Fruit fly (Drosophila melanogaster) whole organism, embryonic: ENCODE measurements around the gene Cad99C.

Experiments
- Aef1 ChIP-seq: fragments of 200-800 bp; sonication (Bioruptor generic); IDR thresholded peaks from 3 replicates; pipeline ENCODE4 v1.3.6; 2022; ENCODE audit warnings: missing biosample characterization, missing genetic modification characterization
- Atf3 ChIP-seq: fragments of 200-800 bp; sonication (Bioruptor generic); optimal IDR thresholded peaks from 3 replicates; lab custom pipeline; 2016; ENCODE audit warnings: missing biosample characterization, missing genetic modification characterization
- BEAF-32 ChIP-seq: fragments of 200-800 bp; sonication (Bioruptor generic); optimal IDR thresholded peaks from 3 replicates; lab custom pipeline; 2017; ENCODE audit warnings: missing biosample characterization, missing genetic modification characterization, mild to moderate bottlenecking, moderate library complexity, missing genetic modification reagents
- CG10209 ChIP-seq: fragments of 200-800 bp; sonication (Bioruptor generic); optimal IDR thresholded peaks from 3 replicates; lab custom pipeline; 2017; ENCODE audit warnings: missing biosample characterization, mild to moderate bottlenecking, missing genetic modification characterization, missing genetic modification reagents
- CG10366 ChIP-seq: fragments of 200-800 bp; sonication (Bioruptor generic); IDR thresholded peaks from 2 replicates; pipeline ENCODE4 v1.3.6; 2022; ENCODE audit warnings: missing biosample characterization, missing genetic modification characterization
- CG11398 ChIP-seq: fragments of 200-800 bp; sonication (Bioruptor generic); optimal IDR thresholded peaks from 2 replicates; lab custom pipeline; 2016; ENCODE audit warnings: missing biosample characterization, missing genetic modification characterization
- CG12071 ChIP-seq: fragments of 200-800 bp; sonication (Bioruptor generic); optimal IDR thresholded peaks from 3 replicates; lab custom pipeline; 2018; ENCODE audit warnings: missing biosample characterization, mild to moderate bottlenecking, missing genetic modification characterization
- CG1233 ChIP-seq: fragments of 200-800 bp; sonication (Bioruptor generic); optimal IDR thresholded peaks from 4 replicates; lab custom pipeline; 2018; ENCODE audit warnings: missing biosample characterization, mild to moderate bottlenecking, missing genetic modification characterization
- CG13624 ChIP-seq: fragments of 200-800 bp; sonication (Bioruptor generic); optimal IDR thresholded peaks from 2 replicates; lab custom pipeline; 2016; ENCODE audit warnings: missing biosample characterization, missing genetic modification characterization
- CG14965 ChIP-seq: fragments of 200-800 bp; sonication (Bioruptor generic); optimal IDR thresholded peaks from 2 replicates; lab custom pipeline; 2016; ENCODE audit warnings: missing biosample characterization, missing genetic modification characterization, borderline replicate concordance
- CG1602 ChIP-seq: fragments of 200-800 bp; sonication (Bioruptor generic); optimal IDR thresholded peaks from 3 replicates; lab custom pipeline; 2016; ENCODE audit warnings: missing biosample characterization, missing genetic modification characterization
- CG16815 ChIP-seq: fragments of 200-800 bp; sonication (Bioruptor generic); optimal IDR thresholded peaks from 3 replicates; lab custom pipeline; 2017; ENCODE audit warnings: missing biosample characterization, mild to moderate bottlenecking, missing genetic modification characterization
- CG17359 ChIP-seq: fragments of 200-800 bp; sonication (Bioruptor generic); optimal IDR thresholded peaks from 3 replicates; lab custom pipeline; 2018; ENCODE audit warnings: missing biosample characterization, mild to moderate bottlenecking, missing genetic modification characterization, moderate library complexity
- CG18476 ChIP-seq: fragments of 200-800 bp; sonication (Bioruptor generic); optimal IDR thresholded peaks from 2 replicates; lab custom pipeline; 2016; ENCODE audit warnings: missing biosample characterization, mild to moderate bottlenecking, missing genetic modification characterization
- CG33213 ChIP-seq: fragments of 200-800 bp; sonication (Bioruptor generic); optimal IDR thresholded peaks from 3 replicates; lab custom pipeline; 2016; ENCODE audit warnings: missing biosample characterization, missing genetic modification characterization
- CG4282 ChIP-seq: fragments of 200-800 bp; sonication (Bioruptor generic); optimal IDR thresholded peaks from 2 replicates; lab custom pipeline; 2016; ENCODE audit warnings: missing biosample characterization, missing genetic modification characterization
- CG4424 ChIP-seq: fragments of 200-800 bp; sonication (Bioruptor generic); optimal IDR thresholded peaks from 3 replicates; lab custom pipeline; 2016; ENCODE audit warnings: missing biosample characterization, missing genetic modification characterization
- CG4730 ChIP-seq: fragments of 200-800 bp; sonication (Bioruptor generic); IDR thresholded peaks from 2 replicates; pipeline ENCODE4 v1.3.6; 2022; ENCODE audit warnings: missing biosample characterization, missing genetic modification characterization
- CG5953 ChIP-seq: fragments of 200-800 bp; sonication (Bioruptor generic); IDR thresholded peaks from 2 replicates; pipeline ENCODE4 v1.3.6; 2022; ENCODE audit warnings: missing biosample characterization, missing genetic modification characterization
- CG7556 ChIP-seq: fragments of 200-800 bp; sonication (Bioruptor generic); optimal IDR thresholded peaks from 2 replicates; lab custom pipeline; 2017; ENCODE audit warnings: missing biosample characterization, mild to moderate bottlenecking, missing genetic modification characterization
- CG8089 ChIP-seq: fragments of 200-800 bp; sonication (Bioruptor generic); optimal IDR thresholded peaks from 3 replicates; lab custom pipeline; 2016; ENCODE audit warnings: missing biosample characterization, missing genetic modification characterization
- Chrac-16 ChIP-seq: fragments of 200-800 bp; sonication (Bioruptor generic); optimal IDR thresholded peaks from 3 replicates; lab custom pipeline; 2016; ENCODE audit warnings: missing biosample characterization, missing genetic modification characterization
- Dfd ChIP-seq, 2 experiments: fragments of >200 bp; optimal IDR thresholded peaks; 2 replicates each; lab custom pipeline; 2017; ENCODE audit warnings: missing biosample characterization in 2 of 2, missing genetic modification characterization in 2 of 2
- Dp ChIP-seq: fragments of 200-800 bp; sonication (Bioruptor generic); optimal IDR thresholded peaks from 2 replicates; lab custom pipeline; 2018; ENCODE audit warnings: missing biosample characterization, mild to moderate bottlenecking, missing genetic modification characterization, moderate library complexity
- Eip74EF ChIP-seq, 2 experiments: fragments of 200-800 bp in 1 of 2; fragments of >200 bp in 1 of 2; sonication (Bioruptor generic) in 1 of 2; optimal IDR thresholded peaks; 2 replicates each; lab custom pipeline; 2017 to 2019; ENCODE audit warnings: missing biosample characterization in 2 of 2, missing genetic modification characterization in 2 of 2, mild to moderate bottlenecking in 1 of 2, moderate library complexity in 1 of 2
- Fer3 ChIP-seq: fragments of 200-800 bp; sonication (Bioruptor generic); optimal IDR thresholded peaks from 2 replicates; lab custom pipeline; 2018; ENCODE audit warnings: missing biosample characterization, mild to moderate bottlenecking, missing genetic modification characterization, moderate library complexity
- Gsc ChIP-seq: fragments of 200-800 bp; sonication (Bioruptor generic); IDR thresholded peaks from 2 replicates; pipeline ENCODE4 v1.3.6; 2022; ENCODE audit warnings: missing biosample characterization, missing genetic modification characterization
- HmgZ ChIP-seq: fragments of 200-800 bp; sonication (Bioruptor generic); optimal IDR thresholded peaks from 2 replicates; lab custom pipeline; 2018; ENCODE audit warnings: missing biosample characterization, mild to moderate bottlenecking, missing genetic modification characterization
- Lpt ChIP-seq: fragments of >200 bp; optimal IDR thresholded peaks from 2 replicates; lab custom pipeline; 2018; ENCODE audit warnings: missing biosample characterization, missing genetic modification characterization
- Mrtf ChIP-seq: fragments of 200-800 bp; sonication (Bioruptor generic); IDR thresholded peaks from 3 replicates; pipeline ENCODE4 v1.3.6; 2022; ENCODE audit warnings: missing biosample characterization, missing genetic modification characterization
- Neu2 ChIP-seq: fragments of 200-800 bp; sonication (Bioruptor generic); optimal IDR thresholded peaks from 3 replicates; lab custom pipeline; 2016; ENCODE audit warnings: missing biosample characterization, missing genetic modification characterization, borderline replicate concordance
- NfI ChIP-seq: fragments of 200-800 bp; sonication (Bioruptor generic); optimal IDR thresholded peaks from 3 replicates; lab custom pipeline; 2018; ENCODE audit warnings: missing biosample characterization, mild to moderate bottlenecking, missing genetic modification characterization, moderate library complexity
- Opbp ChIP-seq: fragments of 200-800 bp; sonication (Bioruptor generic); IDR thresholded peaks from 3 replicates; pipeline ENCODE4 v1.3.6; 2022; ENCODE audit warnings: missing biosample characterization, missing genetic modification characterization; ENCODE audit not compliant: partially characterized antibody
- Usf ChIP-seq: fragments of 200-800 bp; sonication (Bioruptor generic); optimal IDR thresholded peaks from 2 replicates; lab custom pipeline; 2017; ENCODE audit warnings: missing genotype, missing biosample characterization, missing genetic modification characterization
- abd-A ChIP-seq: fragments of 200-800 bp; sonication (Bioruptor generic); optimal IDR thresholded peaks from 3 replicates; lab custom pipeline; 2019; ENCODE audit warnings: missing biosample characterization, mild to moderate bottlenecking, missing genetic modification characterization, moderate library complexity
- ato ChIP-seq: fragments of 200-800 bp; sonication (Bioruptor generic); IDR thresholded peaks from 2 replicates; pipeline ENCODE4 v1.3.6; 2022; ENCODE audit warnings: missing biosample characterization, missing genetic modification characterization; ENCODE audit not compliant: partially characterized antibody
- crp ChIP-seq, 2 experiments: fragments of 200-800 bp; sonication (Bioruptor generic); optimal IDR thresholded peaks; 2 replicates in 1 of 2; 3 replicates in 1 of 2; lab custom pipeline; 2017; ENCODE audit warnings: missing biosample characterization in 2 of 2, missing genetic modification characterization in 2 of 2, mild to moderate bottlenecking in 1 of 2, moderate library complexity in 1 of 2
- da ChIP-seq: fragments of 200-800 bp; sonication (Bioruptor generic); optimal IDR thresholded peaks from 2 replicates; lab custom pipeline; 2016; ENCODE audit warnings: missing biosample characterization, missing genetic modification characterization
- fd102C ChIP-seq: fragments of 200-800 bp; sonication (Bioruptor generic); optimal IDR thresholded peaks from 2 replicates; lab custom pipeline; 2018; ENCODE audit warnings: missing biosample characterization, mild to moderate bottlenecking, missing genetic modification characterization, moderate library complexity
- fd3F ChIP-seq: fragments of 200-800 bp; sonication (Bioruptor generic); optimal IDR thresholded peaks from 2 replicates; lab custom pipeline; 2018; ENCODE audit warnings: missing biosample characterization, mild to moderate bottlenecking, missing genetic modification characterization, moderate library complexity
- h ChIP-seq: fragments of >200 bp; optimal IDR thresholded peaks from 2 replicates; lab custom pipeline; 2017
- phol ChIP-seq: fragments of 200-800 bp; sonication (Bioruptor generic); optimal IDR thresholded peaks from 3 replicates; lab custom pipeline; 2018; ENCODE audit warnings: missing biosample characterization, mild to moderate bottlenecking, missing genetic modification characterization, moderate library complexity
- repo ChIP-seq: fragments of 200-800 bp; sonication (Bioruptor generic); optimal IDR thresholded peaks from 2 replicates; lab custom pipeline; 2016; ENCODE audit warnings: missing biosample characterization, missing genetic modification characterization
- salm ChIP-seq: fragments of 200-800 bp; sonication (Bioruptor generic); optimal IDR thresholded peaks from 2 replicates; lab custom pipeline; 2018; ENCODE audit warnings: missing biosample characterization, mild to moderate bottlenecking, missing genetic modification characterization
- seq ChIP-seq: fragments of 200-800 bp; sonication (Bioruptor generic); IDR thresholded peaks from 2 replicates; pipeline ENCODE4 v1.3.6; 2022; ENCODE audit warnings: missing biosample characterization, missing genetic modification characterization
- sna ChIP-seq: fragments of 200-800 bp; sonication (Bioruptor generic); IDR thresholded peaks from 2 replicates; pipeline ENCODE4 v1.3.6; 2022; ENCODE audit warnings: missing biosample characterization, missing genetic modification characterization; ENCODE audit not compliant: partially characterized antibody
- stc ChIP-seq: fragments of 200-800 bp; sonication (Bioruptor generic); IDR thresholded peaks from 2 replicates; pipeline ENCODE4 v1.3.6; 2022; ENCODE audit warnings: missing biosample characterization, missing genetic modification characterization
- tna ChIP-seq: fragments of 200-800 bp; sonication (Bioruptor generic); IDR thresholded peaks from 2 replicates; pipeline ENCODE4 v1.3.6; 2022; ENCODE audit warnings: missing biosample characterization, missing genetic modification characterization; ENCODE audit not compliant: partially characterized antibody
- trem ChIP-seq: fragments of 200-800 bp; optimal IDR thresholded peaks from 3 replicates; lab custom pipeline; 2019; ENCODE audit warnings: missing biosample characterization, mild to moderate bottlenecking, missing genetic modification characterization, moderate library complexity
- vnd ChIP-seq: fragments of 200-800 bp; sonication (Bioruptor generic); IDR thresholded peaks from 3 replicates; pipeline ENCODE4 v1.3.6; 2022; ENCODE audit warnings: missing biosample characterization, missing genetic modification characterization; ENCODE audit not compliant: partially characterized antibody
- zfh2 ChIP-seq: fragments of 200-800 bp; sonication (Bioruptor generic); optimal IDR thresholded peaks from 2 replicates; lab custom pipeline; 2016; ENCODE audit warnings: missing biosample characterization, missing genetic modification characterization

The Cad99C gene

DNA sequence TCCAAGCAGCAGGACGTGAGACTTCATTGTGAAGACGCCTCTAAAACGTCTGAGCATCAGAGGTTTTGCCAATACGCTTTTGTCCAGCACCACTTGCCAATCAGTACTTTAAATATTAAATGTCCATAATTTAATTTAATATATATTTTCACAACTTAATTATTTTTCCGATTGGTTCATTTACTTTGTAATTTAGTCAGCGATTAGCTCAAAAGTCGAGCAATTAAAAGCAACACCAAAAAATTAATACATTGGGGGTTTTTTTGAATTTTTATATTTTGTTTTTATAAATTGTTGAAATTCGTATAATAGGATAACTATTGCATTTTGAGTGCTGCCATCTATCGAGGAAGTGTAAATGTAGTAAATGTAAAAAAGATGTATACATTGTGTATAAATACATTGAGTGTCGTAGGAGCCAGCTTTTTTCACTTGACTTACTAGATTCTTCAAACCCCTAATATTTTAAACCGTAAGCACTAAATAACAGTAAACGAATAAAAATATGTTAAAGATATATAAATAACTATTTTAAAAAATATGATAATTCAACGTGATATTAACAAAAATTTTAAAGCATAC lies 62.4 kb downstream of the Cad99C start, which contains the start of gene CG15517 (continued):
- TF ChIP-seq BEAF-32 (GFP tag; lab: Kevin White, UChicago), result no peak
- no peak for TF ChIP-seq h (lab: Kevin White, UChicago)
- TF ChIP-seq Chrac-16 (GFP tag; lab: Kevin White, UChicago), result peak; percentile 36
- TF ChIP-seq Opbp (GFP tag; lab: Robert Waterston, UW), result no peak
- TF ChIP-seq seq, result no peak
- TF ChIP-seq CG17359 (tag; lab: Kevin White, UChicago), result no peak
- TF ChIP-seq CG11398 (GFP tag; lab: Kevin White, UChicago), result no peak
- no peak for TF ChIP-seq Usf
- no peak for TF ChIP-seq Eip74EF (GFP tag; optimal IDR thresholded peaks at IDR 0.05; lab: Kevin White, UChicago)
- no peak for TF ChIP-seq CG14965
- no peak for TF ChIP-seq CG4282 (GFP tag; lab: Kevin White, UChicago)
- no peak for TF ChIP-seq phol (tag; lab: Kevin White, UChicago)
- no peak for TF ChIP-seq CG10209 (GFP tag; lab: Kevin White, UChicago)
- TF ChIP-seq CG7556 (GFP tag; lab: Kevin White, UChicago), result no peak
- no peak for TF ChIP-seq CG5953 (GFP tag; lab: Robert Waterston, UW)
- no peak for TF ChIP-seq salm (tag; lab: Kevin White, UChicago)
- TF ChIP-seq Aef1 (GFP tag; lab: Robert Waterston, UW), result no peak
- TF ChIP-seq CG4424 (GFP tag; lab: Kevin White, UChicago), result no peak
- TF ChIP-seq fd102C (GFP tag; lab: Kevin White, UChicago), result no peak
- peak; percentile 52 for TF ChIP-seq HmgZ (tag; lab: Kevin White, UChicago)
- TF ChIP-seq fd3F (GFP tag; lab: Kevin White, UChicago), result no peak
- TF ChIP-seq CG4730 (GFP tag; lab: Robert Waterston, UW), result no peak
- no peak for TF ChIP-seq sna (GFP tag; lab: Robert Waterston, UW)
- TF ChIP-seq CG12071, result no peak
- no peak for TF ChIP-seq abd-A
- no peak for TF ChIP-seq vnd (GFP tag; lab: Robert Waterston, UW)
- no peak for TF ChIP-seq Lpt (GFP tag; lab: Kevin White, UChicago)
- TF ChIP-seq CG8089, result no peak
- no peak for TF ChIP-seq Mrtf (GFP tag; lab: Robert Waterston, UW)
- no peak for TF ChIP-seq ato (GFP tag; lab: Robert Waterston, UW)
- no peak for TF ChIP-seq tna (GFP tag; lab: Robert Waterston, UW)
- TF ChIP-seq crp (GFP tag; optimal IDR thresholded peaks at IDR 0.05; lab: Kevin White, UChicago), result no peak
- peak; percentile 2 for TF ChIP-seq Dp (GFP tag; lab: Kevin White, UChicago)
- TF ChIP-seq NfI (GFP tag; lab: Kevin White, UChicago), result no peak
- TF ChIP-seq zfh2 (GFP tag; lab: Kevin White, UChicago), result no peak
- TF ChIP-seq da (GFP tag; lab: Kevin White, UChicago), result no peak
- TF ChIP-seq Atf3, result no peak
- no peak for TF ChIP-seq CG1233 (GFP tag; lab: Kevin White, UChicago)
- TF ChIP-seq Neu2 (GFP tag; lab: Kevin White, UChicago), result no peak
- no peak for TF ChIP-seq CG1602 (GFP tag; lab: Kevin White, UChicago)
- TF ChIP-seq CG13624 (GFP tag; lab: Kevin White, UChicago), result no peak
- no peak for TF ChIP-seq CG16815
- TF ChIP-seq Fer3, result peak; percentile 17
- TF ChIP-seq CG18476, result no peak
- no peak for TF ChIP-seq CG33213
- no peak for TF ChIP-seq Gsc (GFP tag; lab: Robert Waterston, UW)
- no peak for TF ChIP-seq stc
- TF ChIP-seq repo (GFP tag; lab: Kevin White, UChicago), result no peak
- peak; percentile 3 for TF ChIP-seq trem (tag; lab: Kevin White, UChicago)
- TF ChIP-seq CG10366 (GFP tag; lab: Robert Waterston, UW), result no peak
- no peak for TF ChIP-seq Dfd (GFP tag; optimal IDR thresholded peaks at IDR 0.05; lab: Kevin White, UChicago)
